Fruit fly (Drosophila melanogaster) whole organism, embryonic: ENCODE measurements around the gene CG4404.

Source experiments
- ATbp ChIP-seq: fragments of 200-800 bp; sonication (Bioruptor generic); optimal IDR thresholded peaks from 2 replicates; lab custom pipeline; 2017; ENCODE audit warnings: missing biosample characterization, mild to moderate bottlenecking, missing genetic modification characterization, missing genetic modification reagents
- CG10431 ChIP-seq: fragments of 200-800 bp; sonication (Bioruptor generic); optimal IDR thresholded peaks from 3 replicates; lab custom pipeline; 2018; ENCODE audit warnings: missing biosample characterization, mild to moderate bottlenecking, missing genetic modification characterization
- CG11093 ChIP-seq: fragments of 200-800 bp; sonication (Bioruptor generic); IDR thresholded peaks from 3 replicates; pipeline ENCODE4 v1.3.6; 2022; ENCODE audit warnings: missing biosample characterization, missing genetic modification characterization
- CG11695 ChIP-seq: fragments of 200-800 bp; sonication (Bioruptor generic); IDR thresholded peaks from 3 replicates; pipeline ENCODE4 v1.3.6; 2022; ENCODE audit warnings: missing biosample characterization, missing genetic modification characterization
- CG14965 ChIP-seq: fragments of 200-800 bp; sonication (Bioruptor generic); optimal IDR thresholded peaks from 2 replicates; lab custom pipeline; 2016; ENCODE audit warnings: missing biosample characterization, missing genetic modification characterization, borderline replicate concordance
- CG15514 ChIP-seq: fragments of 200-800 bp; sonication (Bioruptor generic); optimal IDR thresholded peaks from 3 replicates; lab custom pipeline; 2017; ENCODE audit warnings: missing biosample characterization, missing genetic modification characterization, mild to moderate bottlenecking, moderate library complexity, missing genetic modification reagents
- CG16779 ChIP-seq: fragments of 200-800 bp; sonication (Bioruptor generic); IDR thresholded peaks from 2 replicates; pipeline ENCODE4 v1.3.6; 2022; ENCODE audit warnings: missing biosample characterization, missing genetic modification characterization
- CG16813 ChIP-seq: fragments of 200-800 bp; sonication (Bioruptor generic); IDR thresholded peaks from 3 replicates; pipeline ENCODE4 v1.3.6; 2022; ENCODE audit warnings: missing biosample characterization, missing genetic modification characterization; ENCODE audit not compliant: partially characterized antibody
- CG17186 ChIP-seq: fragments of 200-800 bp; sonication (Bioruptor generic); optimal IDR thresholded peaks from 3 replicates; lab custom pipeline; 2017; ENCODE audit warnings: missing biosample characterization, missing genetic modification reagents, missing genetic modification characterization
- CG2120 ChIP-seq: fragments of 200-800 bp; sonication (Bioruptor generic); optimal IDR thresholded peaks from 3 replicates; lab custom pipeline; 2016; ENCODE audit warnings: missing biosample characterization, missing genetic modification characterization
- CG3407 ChIP-seq: fragments of 200-800 bp; sonication (Bioruptor generic); optimal IDR thresholded peaks from 2 replicates; lab custom pipeline; 2018; ENCODE audit warnings: missing biosample characterization, mild to moderate bottlenecking, missing genetic modification characterization
- CG4328 ChIP-seq: fragments of 200-800 bp; sonication (Bioruptor generic); optimal IDR thresholded peaks from 3 replicates; lab custom pipeline; 2017; ENCODE audit warnings: missing biosample characterization, missing genetic modification reagents, missing genetic modification characterization
- CG4854 ChIP-seq: fragments of 200-800 bp; sonication (Bioruptor generic); optimal IDR thresholded peaks from 2 replicates; lab custom pipeline; 2016; ENCODE audit warnings: missing biosample characterization, missing genetic modification characterization, inconsistent platforms
- Dip3 ChIP-seq: fragments of 200-800 bp; sonication (Bioruptor generic); optimal IDR thresholded peaks from 3 replicates; lab custom pipeline; 2016; ENCODE audit warnings: missing biosample characterization, missing genetic modification characterization
- Dll ChIP-seq: fragments of 200-800 bp; sonication (Bioruptor generic); IDR thresholded peaks from 4 replicates; pipeline ENCODE4 v1.3.6; 2022; ENCODE audit warnings: missing biosample characterization, missing genetic modification characterization; ENCODE audit not compliant: partially characterized antibody
- Doc3 ChIP-seq: fragments of 200-800 bp; sonication (Bioruptor generic); IDR thresholded peaks from 3 replicates; pipeline ENCODE4 v1.3.6; 2022; ENCODE audit warnings: missing biosample characterization, missing genetic modification characterization; ENCODE audit not compliant: partially characterized antibody
- H15 ChIP-seq: fragments of 200-800 bp; sonication (Bioruptor generic); IDR thresholded peaks from 3 replicates; pipeline ENCODE4 v1.3.6; 2022; ENCODE audit warnings: missing biosample characterization, missing genetic modification characterization
- HmgD ChIP-seq: fragments of 200-800 bp; sonication (Bioruptor generic); optimal IDR thresholded peaks from 3 replicates; lab custom pipeline; 2016; ENCODE audit warnings: missing biosample characterization, missing genetic modification characterization
- Hr3 ChIP-seq: fragments of 200-800 bp; sonication (Bioruptor generic); optimal IDR thresholded peaks from 3 replicates; lab custom pipeline; 2016; ENCODE audit warnings: missing biosample characterization, missing genetic modification characterization
- Lpt ChIP-seq: fragments of >200 bp; optimal IDR thresholded peaks from 2 replicates; lab custom pipeline; 2018; ENCODE audit warnings: missing biosample characterization, missing genetic modification characterization
- MBD-R2 ChIP-seq: fragments of 200-800 bp; sonication (Bioruptor generic); IDR thresholded peaks from 2 replicates; pipeline ENCODE4 v1.3.6; 2022; ENCODE audit warnings: missing biosample characterization, missing genetic modification characterization
- Meics ChIP-seq: fragments of 200-800 bp; sonication (Bioruptor generic); optimal IDR thresholded peaks from 2 replicates; lab custom pipeline; 2017; ENCODE audit warnings: missing biosample characterization, mild to moderate bottlenecking, missing genetic modification characterization
- Nf-YA ChIP-seq: fragments of 200-800 bp; sonication (Bioruptor generic); IDR thresholded peaks from 2 replicates; pipeline ENCODE4 v1.3.6; 2022; ENCODE audit warnings: missing biosample characterization, missing genetic modification characterization
- Poxn ChIP-seq: fragments of 200-800 bp; sonication (Bioruptor generic); IDR thresholded peaks from 2 replicates; pipeline ENCODE4 v1.3.6; 2022; ENCODE audit warnings: missing biosample characterization, missing genetic modification characterization
- Rx ChIP-seq: fragments of 200-800 bp; sonication (Bioruptor generic); IDR thresholded peaks from 2 replicates; pipeline ENCODE4 v1.3.6; 2022; ENCODE audit warnings: missing biosample characterization, missing genetic modification characterization
- Vsx1 ChIP-seq: fragments of 200-800 bp; sonication (Bioruptor generic); optimal IDR thresholded peaks from 2 replicates; lab custom pipeline; 2017; ENCODE audit warnings: missing biosample characterization, mild to moderate bottlenecking, missing genetic modification characterization, missing genetic modification reagents
- bab2 ChIP-seq: fragments of 200-800 bp; sonication (Bioruptor generic); optimal IDR thresholded peaks from 2 replicates; lab custom pipeline; 2016; ENCODE audit warnings: missing biosample characterization, missing genetic modification characterization
- bbx ChIP-seq: fragments of 200-800 bp; sonication (Bioruptor generic); IDR thresholded peaks from 2 replicates; pipeline ENCODE4 v1.3.6; 2022; ENCODE audit warnings: missing biosample characterization, missing genetic modification characterization; ENCODE audit not compliant: partially characterized antibody
- bcd ChIP-seq: fragments of 200-800 bp; sonication (Bioruptor generic); optimal IDR thresholded peaks from 2 replicates; lab custom pipeline; 2017; ENCODE audit warnings: missing biosample characterization, mild to moderate bottlenecking, missing genetic modification characterization
- bsh ChIP-seq, 2 experiments: fragments of 200-800 bp; sonication (Bioruptor generic); optimal IDR thresholded peaks; 2 replicates each; lab custom pipeline; 2017 to 2018; ENCODE audit warnings: mild to moderate bottlenecking in 2 of 2, missing biosample characterization in 2 of 2, missing genetic modification characterization in 2 of 2, moderate library complexity in 1 of 2
- dm ChIP-seq: fragments of 200-800 bp; sonication (Bioruptor generic); optimal IDR thresholded peaks from 3 replicates; lab custom pipeline; 2016; ENCODE audit warnings: missing biosample characterization, missing genetic modification characterization
- en ChIP-seq: fragments of 200-800 bp; sonication (Bioruptor generic); optimal IDR thresholded peaks from 2 replicates; lab custom pipeline; 2016; ENCODE audit warnings: missing biosample characterization, missing genetic modification characterization
- ewg ChIP-seq: fragments of 200-800 bp; sonication (Bioruptor generic); optimal IDR thresholded peaks from 3 replicates; lab custom pipeline; 2017; ENCODE audit warnings: mild to moderate bottlenecking, missing biosample characterization, missing genetic modification reagents, missing genetic modification characterization
- fd102C ChIP-seq: fragments of 200-800 bp; sonication (Bioruptor generic); optimal IDR thresholded peaks from 2 replicates; lab custom pipeline; 2018; ENCODE audit warnings: missing biosample characterization, mild to moderate bottlenecking, missing genetic modification characterization, moderate library complexity
- ftz-f1 ChIP-seq: fragments of 200-800 bp; sonication (Bioruptor generic); optimal IDR thresholded peaks from 2 replicates; lab custom pipeline; 2016; ENCODE audit warnings: missing biosample characterization, missing genetic modification characterization
- gt ChIP-seq: fragments of 200-800 bp; sonication (Bioruptor generic); IDR thresholded peaks from 2 replicates; pipeline ENCODE4 v1.3.6; 2022; ENCODE audit warnings: missing biosample characterization, missing genetic modification characterization
- hth ChIP-seq: fragments of >200 bp; optimal IDR thresholded peaks from 2 replicates; lab custom pipeline; 2017; ENCODE audit warnings: inconsistent platforms
- nom ChIP-seq: fragments of 200-800 bp; sonication (Bioruptor generic); optimal IDR thresholded peaks from 2 replicates; lab custom pipeline; 2017; ENCODE audit warnings: missing biosample characterization, missing genetic modification characterization, mild to moderate bottlenecking, moderate library complexity, missing genetic modification reagents
- org-1 ChIP-seq: fragments of 200-800 bp; sonication (Bioruptor generic); optimal IDR thresholded peaks from 2 replicates; lab custom pipeline; 2017; ENCODE audit warnings: missing biosample characterization, missing genetic modification characterization
- pfk ChIP-seq: fragments of 200-800 bp; sonication (Bioruptor generic); optimal IDR thresholded peaks from 2 replicates; lab custom pipeline; 2018; ENCODE audit warnings: missing biosample characterization, mild to moderate bottlenecking, missing genetic modification characterization, moderate library complexity
- prd ChIP-seq, 3 experiments: fragments of >200 bp in 2 of 3; fragments of 200-800 bp in 1 of 3; sonication (Bioruptor generic) in 1 of 3; optimal IDR thresholded peaks in 2 of 3; IDR thresholded peaks in 1 of 3; 2 replicates in 2 of 3; 3 replicates in 1 of 3; pipeline versions ENCODE4 v1.3.6 to Lab custom; 2017 to 2022; ENCODE audit warnings: missing biosample characterization in 1 of 3, missing genetic modification characterization in 1 of 3
- pros ChIP-seq: fragments of 200-800 bp; sonication (Bioruptor generic); optimal IDR thresholded peaks from 3 replicates; lab custom pipeline; 2019; ENCODE audit warnings: missing biosample characterization, mild to moderate bottlenecking, missing genetic modification characterization, moderate library complexity
- ranshi ChIP-seq: fragments of 200-800 bp; sonication (Bioruptor generic); IDR thresholded peaks from 2 replicates; pipeline ENCODE4 v1.3.6; 2022; ENCODE audit warnings: missing biosample characterization, missing genetic modification characterization
- sens ChIP-seq: fragments of 200-800 bp; sonication (Bioruptor generic); peaks from one replicate; lab custom pipeline; 2016; ENCODE audit warnings: missing biosample characterization, missing genetic modification characterization
- sima ChIP-seq: fragments of 200-800 bp; sonication (Bioruptor generic); optimal IDR thresholded peaks from 2 replicates; lab custom pipeline; 2016; ENCODE audit warnings: missing biosample characterization, missing genetic modification characterization
- sug ChIP-seq: fragments of 200-800 bp; optimal IDR thresholded peaks from 2 replicates; lab custom pipeline; 2019; ENCODE audit warnings: missing biosample characterization, mild to moderate bottlenecking, missing genetic modification characterization, moderate library complexity
- tna ChIP-seq: fragments of 200-800 bp; sonication (Bioruptor generic); IDR thresholded peaks from 2 replicates; pipeline ENCODE4 v1.3.6; 2022; ENCODE audit warnings: missing biosample characterization, missing genetic modification characterization; ENCODE audit not compliant: partially characterized antibody
- vnd ChIP-seq: fragments of 200-800 bp; sonication (Bioruptor generic); IDR thresholded peaks from 3 replicates; pipeline ENCODE4 v1.3.6; 2022; ENCODE audit warnings: missing biosample characterization, missing genetic modification characterization; ENCODE audit not compliant: partially characterized antibody
- wek ChIP-seq: fragments of 200-800 bp; sonication (Bioruptor generic); optimal IDR thresholded peaks from 3 replicates; lab custom pipeline; 2018; ENCODE audit warnings: missing biosample characterization, mild to moderate bottlenecking, missing genetic modification characterization, moderate library complexity
- wor ChIP-seq: fragments of 200-800 bp; sonication (Bioruptor generic); IDR thresholded peaks from 2 replicates; pipeline ENCODE4 v1.3.6; 2022; ENCODE audit warnings: missing biosample characterization, missing genetic modification characterization

CG4404 gene

DNA sequence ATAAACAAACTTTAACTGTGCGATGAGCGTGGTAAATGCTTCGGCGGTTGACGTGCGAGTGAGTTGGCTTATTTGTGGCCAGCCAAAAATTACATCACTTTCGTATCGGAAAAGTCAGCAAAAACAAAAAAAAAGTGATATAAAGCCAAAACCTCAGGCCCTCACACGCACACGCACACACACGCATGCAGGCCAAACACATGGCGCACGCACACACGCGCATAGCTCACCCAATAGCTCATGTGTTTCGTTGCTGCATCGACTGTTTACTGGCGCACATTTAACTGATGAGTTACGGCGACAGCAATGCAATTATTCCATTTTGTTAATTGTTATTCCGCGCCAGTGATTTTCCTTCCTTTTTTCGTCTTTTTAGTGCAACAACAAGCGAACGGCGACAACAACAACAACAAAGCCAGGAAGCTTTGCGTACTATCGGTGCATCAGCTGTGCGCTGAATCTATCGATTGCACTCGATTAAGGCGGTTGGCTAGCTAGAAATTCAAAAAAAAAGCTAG, 2.7 kb downstream of the CG4404 start, which contains the start of gene Flad1 (continued):
- no peak for TF ChIP-seq CG3407 (GFP tag; lab: Kevin White, UChicago)
- TF ChIP-seq Rx (GFP tag; lab: Robert Waterston, UW), result no peak
- no peak for TF ChIP-seq Poxn
- TF ChIP-seq ftz-f1 (GFP tag; lab: Kevin White, UChicago), result no peak
- peak; percentile 17 for TF ChIP-seq sens (GFP tag; lab: Kevin White, UChicago)
- TF ChIP-seq CG11695 (GFP tag; lab: Robert Waterston, UW), result no peak
- no peak for TF ChIP-seq bab2 (GFP tag; lab: Kevin White, UChicago)
- no peak for TF ChIP-seq Dip3 (GFP tag; lab: Kevin White, UChicago)
- no peak for TF ChIP-seq gt (GFP tag; lab: Robert Waterston, UW)
- TF ChIP-seq ranshi (GFP tag; lab: Robert Waterston, UW), result no peak
- no peak for TF ChIP-seq en (GFP tag; lab: Kevin White, UChicago)
- TF ChIP-seq Doc3, result 0 out of 3 replicates have a peak, but pooled peaks have one; percentile 41
- no peak for TF ChIP-seq CG11093 (GFP tag; lab: Robert Waterston, UW)
- TF ChIP-seq CG10431 (GFP tag; lab: Kevin White, UChicago), result no peak
- peak; percentile 43; the same call in 1 of the 3 replicates for TF ChIP-seq CG16813 (GFP tag; lab: Robert Waterston, UW)
- TF ChIP-seq Nf-YA (GFP tag; lab: Robert Waterston, UW), result no peak
- no peak for TF ChIP-seq sima (GFP tag; lab: Kevin White, UChicago)
- TF ChIP-seq CG16779 (GFP tag; lab: Robert Waterston, UW), result no peak
- TF ChIP-seq sug (tag; lab: Kevin White, UChicago), result peak; percentile 9
- TF ChIP-seq dm, result peak; percentile 73
- TF ChIP-seq Lpt (GFP tag; lab: Kevin White, UChicago), result no peak
- no peak for TF ChIP-seq bcd (GFP tag; lab: Kevin White, UChicago)
- TF ChIP-seq hth (lab: Kevin White, UChicago), result no peak
- no peak for TF ChIP-seq CG2120
- TF ChIP-seq pfk, result no peak
- no peak for TF ChIP-seq CG4854
- no peak for TF ChIP-seq CG14965 (GFP tag; lab: Kevin White, UChicago)
- 0 out of 3 replicates have a peak, but pooled peaks have one; percentile 39 for TF ChIP-seq vnd (GFP tag; lab: Robert Waterston, UW)
- peak; percentile 86 for TF ChIP-seq CG17186
- TF ChIP-seq wek (GFP tag; lab: Kevin White, UChicago), result no peak
- TF ChIP-seq ATbp (GFP tag; lab: Kevin White, UChicago), result no peak
- TF ChIP-seq pros (GFP tag; lab: Kevin White, UChicago), result no peak
- TF ChIP-seq bsh (GFP tag; optimal IDR thresholded peaks at IDR 0.05; lab: Kevin White, UChicago), result no peak
- TF ChIP-seq tna, result no peak
- no peak for TF ChIP-seq H15 (GFP tag; lab: Robert Waterston, UW)
- no peak for TF ChIP-seq CG4328 (GFP tag; lab: Kevin White, UChicago)
- TF ChIP-seq fd102C, result no peak
- peak; percentile 49 for TF ChIP-seq MBD-R2 (GFP tag; lab: Robert Waterston, UW)
- TF ChIP-seq Hr3 (GFP tag; lab: Kevin White, UChicago), result no peak
- no peak for TF ChIP-seq CG15514 (GFP tag; lab: Kevin White, UChicago)
- peak; percentile 29 for TF ChIP-seq ewg (GFP tag; lab: Kevin White, UChicago)
- TF ChIP-seq Dll (GFP tag; lab: Robert Waterston, UW), result peak; percentile 65
- peak; percentile 60 for TF ChIP-seq bbx (GFP tag; lab: Robert Waterston, UW)
- no peak for TF ChIP-seq HmgD (GFP tag; lab: Kevin White, UChicago)
- TF ChIP-seq Vsx1 (GFP tag; lab: Kevin White, UChicago), result no peak
- no peak for TF ChIP-seq prd (optimal IDR thresholded peaks at IDR 0.05; lab: Kevin White, UChicago)
- TF ChIP-seq prd (GFP tag; IDR thresholded peaks at IDR 0.05; lab: Robert Waterston, UW), result no peak
- TF ChIP-seq wor (GFP tag; lab: Robert Waterston, UW), result no peak
- TF ChIP-seq nom, result peak; percentile 8
- TF ChIP-seq org-1 (GFP tag; lab: Kevin White, UChicago), result no peak
- TF ChIP-seq Meics (GFP tag; lab: Kevin White, UChicago), result no peak
